Worm (Caenorhabditis elegans) whole organism, L3 larva: ENCODE results near the gene Y61A9LA.1.
A peak's percentile ranks its signal among the peaks of the same experiment; 100 is the strongest.

Source experiments
- R02D3.7 ChIP-seq: fragments of 150-350 bp; optimal IDR thresholded peaks from 2 replicates; lab custom pipeline; 2014; ENCODE audit warnings: missing biosample characterization, missing genetic modification characterization
- daf-12 ChIP-seq: fragments of 150-350 bp; optimal IDR thresholded peaks from 2 replicates; lab custom pipeline; 2014; ENCODE audit warnings: missing biosample characterization, missing genetic modification reagents, missing genetic modification characterization
- egl-27 ChIP-seq: sonication (generic microtip); optimal IDR thresholded peaks from 4 replicates; lab custom pipeline; 2017; ENCODE audit warnings: missing biosample characterization, missing genetic modification reagents, missing genetic modification characterization
- elt-1 ChIP-seq: fragments of 150-350 bp; optimal IDR thresholded peaks from 2 replicates; lab custom pipeline; 2014; ENCODE audit warnings: missing biosample characterization, missing genetic modification characterization
- elt-2 ChIP-seq: sonication (generic microtip); optimal IDR thresholded peaks from 2 replicates; lab custom pipeline; 2016; ENCODE audit warnings: missing genetic modification reagents, mild to moderate bottlenecking, missing genetic modification characterization, missing compliant biosample characterization
- elt-3 ChIP-seq, 3 experiments: fragments of 150-350 bp in 1 of 3; sonication (generic microtip) in 2 of 3; optimal IDR thresholded peaks; 2 replicates in 2 of 3; 4 replicates in 1 of 3; lab custom pipeline; 2014 to 2017; ENCODE audit warnings: missing biosample characterization in 3 of 3, missing genetic modification characterization in 3 of 3
- fos-1 ChIP-seq: fragments of 150-350 bp; optimal IDR thresholded peaks from 2 replicates; lab custom pipeline; 2014; ENCODE audit warnings: missing biosample characterization, missing genetic modification characterization
- hmg-11 ChIP-seq: sonication (generic microtip); optimal IDR thresholded peaks from 2 replicates; lab custom pipeline; 2016; ENCODE audit warnings: missing genetic modification characterization, missing compliant biosample characterization
- lin-39 ChIP-seq: fragments of 150-350 bp; optimal IDR thresholded peaks from 2 replicates; lab custom pipeline; 2018; ENCODE audit warnings: missing biosample characterization, missing genetic modification reagents, missing genetic modification characterization
- mml-1 ChIP-seq: fragments of 150-350 bp; sonication (generic microtip); optimal IDR thresholded peaks from 3 replicates; lab custom pipeline; 2014; ENCODE audit warnings: missing biosample characterization, missing genetic modification characterization
- nfya-1 ChIP-seq: sonication (generic microtip); optimal IDR thresholded peaks from 2 replicates; lab custom pipeline; 2017; ENCODE audit warnings: missing genetic modification characterization, mild to moderate bottlenecking, missing compliant biosample characterization, antibody characterized with exemption, moderate library complexity; ENCODE audit not compliant: insufficient read depth
- nhr-12 ChIP-seq: fragments of 150-350 bp; optimal IDR thresholded peaks from 2 replicates; lab custom pipeline; 2014; ENCODE audit warnings: missing biosample characterization, missing genetic modification characterization
- nhr-25 ChIP-seq: sonication (generic microtip); optimal IDR thresholded peaks from 2 replicates; lab custom pipeline; 2017; ENCODE audit warnings: missing biosample characterization, missing genetic modification characterization
- nhr-43 ChIP-seq: sonication (generic microtip); optimal IDR thresholded peaks from 2 replicates; lab custom pipeline; 2016; ENCODE audit warnings: mild to moderate bottlenecking, missing genetic modification characterization, missing compliant biosample characterization; ENCODE audit not compliant: poor library complexity, severe bottlenecking
- nhr-67 ChIP-seq: fragments of 150-350 bp; optimal IDR thresholded peaks from 2 replicates; lab custom pipeline; 2014; ENCODE audit warnings: missing biosample characterization, missing genetic modification characterization
- nhr-76 ChIP-seq: fragments of 150-350 bp; sonication (generic microtip); optimal IDR thresholded peaks from 5 replicates; lab custom pipeline; 2014; ENCODE audit warnings: missing biosample characterization, missing genetic modification characterization
- sea-2 ChIP-seq: fragments of 150-350 bp; sonication (generic microtip); optimal IDR thresholded peaks from 4 replicates; lab custom pipeline; 2014; ENCODE audit warnings: missing biosample characterization, missing genetic modification reagents, missing genetic modification characterization
- unc-62 ChIP-seq: fragments of 150-350 bp; sonication (generic microtip); optimal IDR thresholded peaks from 4 replicates; lab custom pipeline; 2014; ENCODE audit warnings: missing biosample characterization, missing genetic modification reagents, missing genetic modification characterization
- zag-1 ChIP-seq: fragments of 150-350 bp; optimal IDR thresholded peaks from 2 replicates; lab custom pipeline; 2014; ENCODE audit warnings: missing biosample characterization, missing genetic modification characterization

Gene Y61A9LA.1

DNA sequence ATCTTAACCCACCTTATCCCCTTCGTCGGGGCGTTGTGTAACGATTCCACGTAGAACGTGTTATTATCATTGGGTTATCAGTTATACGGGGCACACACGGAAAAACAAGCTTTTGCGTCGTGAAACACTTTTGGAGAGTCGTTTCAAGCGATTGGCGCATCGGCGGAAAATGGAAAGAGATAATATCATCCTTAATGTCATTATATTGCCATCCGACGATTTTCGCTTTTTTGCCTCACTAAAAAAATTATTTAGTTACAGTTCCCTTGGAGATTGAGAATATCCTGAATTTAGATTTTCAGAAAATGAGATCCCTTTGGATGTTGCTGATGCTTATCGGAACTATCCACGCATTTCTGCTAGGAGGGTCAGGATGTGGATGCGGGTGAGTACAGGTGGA lies 63.4 kb downstream of the Y61A9LA.1 start, which contains the start of gene F41F3.8:
Gene F41F3.8 (plus strand): TSS at position 301 of the 400 bp plus-strand sequence.
- TF ChIP-seq zag-1 (tag; lab: Kevin White, UChicago): no peak
- TF ChIP-seq elt-3 (tag; optimal IDR thresholded peaks at IDR 0.05; lab: Kevin White, UChicago): peak in 1 of 3 experiments; percentile 20

- TF ChIP-seq nhr-25 (tag; lab: Kevin White, UChicago) (peak; percentile 80), nhr-76 (tag; lab: Kevin White, UChicago) (no peak)
Observed at ce11 chrV:4649649-4650384, 64.7 kb downstream of the Y61A9LA.1 start.

DNA sequence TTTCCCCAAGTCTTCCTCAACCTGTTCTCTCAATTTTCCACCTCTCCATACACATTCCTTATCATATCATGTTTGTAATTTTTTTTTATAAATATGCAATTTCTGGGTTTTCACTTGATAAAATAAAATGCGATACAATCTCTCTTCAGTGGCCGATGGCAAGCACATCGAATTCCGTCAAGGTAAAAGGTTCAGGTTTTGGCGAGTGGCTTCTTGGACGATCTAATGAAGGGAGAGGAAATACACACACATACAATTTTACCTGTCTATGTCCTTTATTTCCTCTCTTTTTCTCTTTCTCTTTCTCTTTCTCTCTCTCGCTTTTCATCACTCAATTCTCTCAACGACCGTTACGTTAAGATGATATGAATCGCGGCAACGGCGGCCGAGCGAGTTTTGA lies 66.4 kb downstream of the Y61A9LA.1 start:
- TF ChIP-seq sea-2 (GFP tag; lab: Kevin White, UChicago) (no peak), mml-1 (tag; lab: Kevin White, UChicago) (no peak), nhr-25 (tag; lab: Kevin White, UChicago) (peak; percentile 89), elt-1 (tag; lab: Kevin White, UChicago) (peak; percentile 33), nfya-1 (tag; lab: Kevin White, UChicago) (peak; percentile 2), lin-39 (tag; lab: Kevin White, UChicago) (no peak), elt-3 (tag; optimal IDR thresholded peaks at IDR 0.05; lab: Kevin White, UChicago) (peak in 1 of 3 experiments; percentile 74), nhr-67 (tag; lab: Kevin White, UChicago) (no peak), elt-2 (tag; lab: Kevin White, UChicago) (peak; percentile 40), hmg-11 (tag; lab: Kevin White, UChicago) (no peak), nhr-12 (tag; lab: Kevin White, UChicago) (no peak), fos-1 (tag; lab: Kevin White, UChicago) (no peak), daf-12 (tag; lab: Kevin White, UChicago) (no peak), unc-62 (no peak), egl-27 (no peak), nhr-43 (no peak), R02D3.7 (tag; lab: Kevin White, UChicago) (no peak)
